Fruit fly (Drosophila melanogaster) whole organism, embryonic: ENCODE data around the gene CG33947.

Experiments used
- B-H1 ChIP-seq: fragments of 200-800 bp; sonication (Bioruptor generic); IDR thresholded peaks from 3 replicates; pipeline ENCODE4 v1.3.6; 2022; ENCODE audit warnings: missing biosample characterization, missing genetic modification characterization
- Blimp-1 ChIP-seq: fragments of 200-800 bp; sonication (Bioruptor generic); optimal IDR thresholded peaks from 3 replicates; lab custom pipeline; 2018; ENCODE audit warnings: missing biosample characterization, missing genetic modification characterization, mild to moderate bottlenecking, moderate library complexity, missing genetic modification reagents
- CG11398 ChIP-seq: fragments of 200-800 bp; sonication (Bioruptor generic); optimal IDR thresholded peaks from 2 replicates; lab custom pipeline; 2016; ENCODE audit warnings: missing biosample characterization, missing genetic modification characterization
- CG17361 ChIP-seq: fragments of 200-800 bp; sonication (Bioruptor generic); IDR thresholded peaks from 3 replicates; pipeline ENCODE4 v1.3.6; 2022; ENCODE audit warnings: missing biosample characterization, missing genetic modification characterization
- CG17385 ChIP-seq: fragments of 200-800 bp; sonication (Bioruptor generic); optimal IDR thresholded peaks from 3 replicates; lab custom pipeline; 2018; ENCODE audit warnings: missing biosample characterization, mild to moderate bottlenecking, missing genetic modification characterization
- CG1832 ChIP-seq: fragments of 200-800 bp; sonication (Bioruptor generic); optimal IDR thresholded peaks from 2 replicates; lab custom pipeline; 2017; ENCODE audit warnings: missing biosample characterization, mild to moderate bottlenecking, missing genetic modification characterization, inconsistent platforms
- CG30020 ChIP-seq: fragments of 200-800 bp; optimal IDR thresholded peaks from 2 replicates; lab custom pipeline; 2019; ENCODE audit warnings: missing biosample characterization, mild to moderate bottlenecking, missing genetic modification characterization, moderate library complexity
- CG33557 ChIP-seq: fragments of 200-800 bp; sonication (Bioruptor generic); optimal IDR thresholded peaks from 2 replicates; lab custom pipeline; 2019; ENCODE audit warnings: missing biosample characterization, mild to moderate bottlenecking, missing genetic modification characterization, moderate library complexity
- CG5180 ChIP-seq: fragments of 200-800 bp; sonication (Bioruptor generic); optimal IDR thresholded peaks from 3 replicates; lab custom pipeline; 2017; ENCODE audit warnings: missing biosample characterization, missing genetic modification characterization, mild to moderate bottlenecking, moderate library complexity, missing genetic modification reagents
- CG5953 ChIP-seq: fragments of 200-800 bp; sonication (Bioruptor generic); IDR thresholded peaks from 2 replicates; pipeline ENCODE4 v1.3.6; 2022; ENCODE audit warnings: missing biosample characterization, missing genetic modification characterization
- CG6175 ChIP-seq: fragments of 200-800 bp; sonication (Bioruptor generic); IDR thresholded peaks from 3 replicates; pipeline ENCODE4 v1.3.6; 2022; ENCODE audit warnings: missing biosample characterization, missing genetic modification characterization
- CG6813 ChIP-seq: fragments of 200-800 bp; sonication (Bioruptor generic); optimal IDR thresholded peaks from 2 replicates; lab custom pipeline; 2017; ENCODE audit warnings: missing biosample characterization, missing genetic modification characterization, mild to moderate bottlenecking, moderate library complexity, missing genetic modification reagents
- CG7271 ChIP-seq: fragments of 200-800 bp; sonication (Bioruptor generic); optimal IDR thresholded peaks from 2 replicates; lab custom pipeline; 2018; ENCODE audit warnings: missing biosample characterization, mild to moderate bottlenecking, missing genetic modification characterization, moderate library complexity
- CG8924 ChIP-seq: fragments of 200-800 bp; optimal IDR thresholded peaks from 3 replicates; lab custom pipeline; 2019; ENCODE audit warnings: missing biosample characterization, mild to moderate bottlenecking, missing genetic modification characterization, moderate library complexity
- D ChIP-seq, 2 experiments: fragments of 200-800 bp in 1 of 2; fragments of >200 bp in 1 of 2; sonication (Bioruptor generic) in 1 of 2; optimal IDR thresholded peaks; 2 replicates in 1 of 2; 3 replicates in 1 of 2; lab custom pipeline; 2017; ENCODE audit warnings: mild to moderate bottlenecking in 1 of 2, missing biosample characterization in 1 of 2, missing genetic modification characterization in 1 of 2, missing genetic modification reagents in 1 of 2
- Dbx ChIP-seq: fragments of 200-800 bp; sonication (Bioruptor generic); IDR thresholded peaks from 3 replicates; pipeline ENCODE4 v1.3.6; 2022; ENCODE audit warnings: missing biosample characterization, missing genetic modification characterization
- Dref ChIP-seq: fragments of 200-800 bp; sonication (Bioruptor generic); IDR thresholded peaks from 2 replicates; pipeline ENCODE4 v1.3.6; 2022; ENCODE audit warnings: missing biosample characterization, missing genetic modification characterization
- Fer2 ChIP-seq: fragments of 200-800 bp; sonication (Bioruptor generic); optimal IDR thresholded peaks from 2 replicates; lab custom pipeline; 2018; ENCODE audit warnings: missing biosample characterization, mild to moderate bottlenecking, missing genetic modification characterization, moderate library complexity
- Gug ChIP-seq: fragments of 200-800 bp; sonication (Bioruptor generic); IDR thresholded peaks from 4 replicates; pipeline ENCODE4 v1.3.6; 2022; ENCODE audit warnings: missing biosample characterization, missing genetic modification characterization
- Hmx ChIP-seq: fragments of 200-800 bp; sonication (Bioruptor generic); optimal IDR thresholded peaks from 2 replicates; lab custom pipeline; 2016; ENCODE audit warnings: missing biosample characterization, missing genetic modification characterization
- Hr78 ChIP-seq, 2 experiments: fragments of 200-800 bp in 1 of 2; fragments of >200 bp in 1 of 2; sonication (Bioruptor generic) in 1 of 2; optimal IDR thresholded peaks; 2 replicates each; lab custom pipeline; 2017 to 2019; ENCODE audit warnings: missing biosample characterization in 2 of 2, missing genetic modification characterization in 2 of 2, mild to moderate bottlenecking in 1 of 2, moderate library complexity in 1 of 2
- Lpt ChIP-seq: fragments of >200 bp; optimal IDR thresholded peaks from 2 replicates; lab custom pipeline; 2018; ENCODE audit warnings: missing biosample characterization, missing genetic modification characterization
- Max ChIP-seq: fragments of 200-800 bp; sonication (Bioruptor generic); optimal IDR thresholded peaks from 2 replicates; lab custom pipeline; 2016; ENCODE audit warnings: missing biosample characterization, mild to moderate bottlenecking, missing genetic modification characterization
- Myb ChIP-seq: fragments of 200-800 bp; sonication (Bioruptor generic); optimal IDR thresholded peaks from 2 replicates; lab custom pipeline; 2016; ENCODE audit warnings: missing biosample characterization, missing genetic modification characterization
- Nf-YB ChIP-seq: fragments of 200-800 bp; sonication (Bioruptor generic); optimal IDR thresholded peaks from 3 replicates; lab custom pipeline; 2019; ENCODE audit warnings: missing biosample characterization, mild to moderate bottlenecking, missing genetic modification characterization, moderate library complexity
- Spps ChIP-seq: fragments of 200-800 bp; sonication (Bioruptor generic); optimal IDR thresholded peaks from 2 replicates; lab custom pipeline; 2018; ENCODE audit warnings: missing biosample characterization, mild to moderate bottlenecking, missing genetic modification characterization
- ap ChIP-seq: fragments of 200-800 bp; sonication (Bioruptor generic); IDR thresholded peaks from 2 replicates; pipeline ENCODE4 v1.3.6; 2022; ENCODE audit warnings: missing biosample characterization, missing genetic modification characterization
- cg ChIP-seq: fragments of 200-800 bp; sonication (Bioruptor generic); optimal IDR thresholded peaks from 3 replicates; lab custom pipeline; 2019; ENCODE audit warnings: missing biosample characterization, mild to moderate bottlenecking, missing genetic modification characterization, moderate library complexity
- chm ChIP-seq: fragments of 200-800 bp; sonication (Bioruptor generic); IDR thresholded peaks from 2 replicates; pipeline ENCODE4 v1.3.6; 2022; ENCODE audit warnings: missing biosample characterization, missing genetic modification characterization
- esg ChIP-seq: fragments of 200-800 bp; sonication (Bioruptor generic); conservative IDR thresholded peaks from 2 replicates; pipeline ENCODE4 v1.3.6; 2022; ENCODE audit warnings: missing biosample characterization, missing genetic modification characterization
- grn ChIP-seq: fragments of 200-800 bp; sonication (Bioruptor generic); optimal IDR thresholded peaks from 3 replicates; lab custom pipeline; 2017; ENCODE audit warnings: missing biosample characterization, missing genetic modification characterization
- her ChIP-seq: fragments of 200-800 bp; sonication (Bioruptor generic); optimal IDR thresholded peaks from 2 replicates; lab custom pipeline; 2016; ENCODE audit warnings: missing biosample characterization, missing genetic modification characterization
- jigr1 ChIP-seq: fragments of 200-800 bp; sonication (Bioruptor generic); IDR thresholded peaks from 3 replicates; pipeline ENCODE4 v1.3.6; 2022; ENCODE audit warnings: missing biosample characterization, missing genetic modification characterization
- kni ChIP-seq: fragments of 200-800 bp; sonication (Bioruptor generic); optimal IDR thresholded peaks from 3 replicates; lab custom pipeline; 2017; ENCODE audit warnings: mild to moderate bottlenecking, missing biosample characterization, missing genetic modification reagents, missing genetic modification characterization
- nerfin-1 ChIP-seq: fragments of 200-800 bp; sonication (Bioruptor generic); optimal IDR thresholded peaks from 3 replicates; lab custom pipeline; 2019; ENCODE audit warnings: missing biosample characterization, mild to moderate bottlenecking, missing genetic modification characterization, moderate library complexity
- nom ChIP-seq: fragments of 200-800 bp; sonication (Bioruptor generic); optimal IDR thresholded peaks from 2 replicates; lab custom pipeline; 2017; ENCODE audit warnings: missing biosample characterization, missing genetic modification characterization, mild to moderate bottlenecking, moderate library complexity, missing genetic modification reagents
- phol ChIP-seq: fragments of 200-800 bp; sonication (Bioruptor generic); optimal IDR thresholded peaks from 3 replicates; lab custom pipeline; 2018; ENCODE audit warnings: missing biosample characterization, mild to moderate bottlenecking, missing genetic modification characterization, moderate library complexity
- shn ChIP-seq: fragments of 200-800 bp; sonication (Bioruptor generic); optimal IDR thresholded peaks from 3 replicates; lab custom pipeline; 2016; ENCODE audit warnings: missing biosample characterization, missing genetic modification characterization
- slp2 ChIP-seq: fragments of 200-800 bp; sonication (Bioruptor generic); optimal IDR thresholded peaks from 2 replicates; lab custom pipeline; 2016; ENCODE audit warnings: missing biosample characterization, missing genetic modification characterization
- sqz ChIP-seq: fragments of 200-800 bp; sonication (Bioruptor generic); optimal IDR thresholded peaks from 3 replicates; lab custom pipeline; 2018; ENCODE audit warnings: missing biosample characterization, mild to moderate bottlenecking, missing genetic modification characterization
- sug ChIP-seq: fragments of 200-800 bp; optimal IDR thresholded peaks from 2 replicates; lab custom pipeline; 2019; ENCODE audit warnings: missing biosample characterization, mild to moderate bottlenecking, missing genetic modification characterization, moderate library complexity
- tll ChIP-seq, 2 experiments: fragments of 200-800 bp in 1 of 2; fragments of >200 bp in 1 of 2; sonication (Bioruptor generic) in 1 of 2; optimal IDR thresholded peaks; 2 replicates each; lab custom pipeline; 2017 to 2019; ENCODE audit warnings: missing biosample characterization in 2 of 2, missing genetic modification characterization in 2 of 2, mild to moderate bottlenecking in 1 of 2, moderate library complexity in 1 of 2
- usp ChIP-seq: fragments of >200 bp; optimal IDR thresholded peaks from 2 replicates; lab custom pipeline; 2017; ENCODE audit warnings: missing biosample characterization, missing genetic modification characterization
- vfl ChIP-seq: fragments of 200-800 bp; sonication (Bioruptor generic); optimal IDR thresholded peaks from 2 replicates; lab custom pipeline; 2016; ENCODE audit warnings: missing biosample characterization, missing genetic modification characterization

Gene CG33947

DNA sequence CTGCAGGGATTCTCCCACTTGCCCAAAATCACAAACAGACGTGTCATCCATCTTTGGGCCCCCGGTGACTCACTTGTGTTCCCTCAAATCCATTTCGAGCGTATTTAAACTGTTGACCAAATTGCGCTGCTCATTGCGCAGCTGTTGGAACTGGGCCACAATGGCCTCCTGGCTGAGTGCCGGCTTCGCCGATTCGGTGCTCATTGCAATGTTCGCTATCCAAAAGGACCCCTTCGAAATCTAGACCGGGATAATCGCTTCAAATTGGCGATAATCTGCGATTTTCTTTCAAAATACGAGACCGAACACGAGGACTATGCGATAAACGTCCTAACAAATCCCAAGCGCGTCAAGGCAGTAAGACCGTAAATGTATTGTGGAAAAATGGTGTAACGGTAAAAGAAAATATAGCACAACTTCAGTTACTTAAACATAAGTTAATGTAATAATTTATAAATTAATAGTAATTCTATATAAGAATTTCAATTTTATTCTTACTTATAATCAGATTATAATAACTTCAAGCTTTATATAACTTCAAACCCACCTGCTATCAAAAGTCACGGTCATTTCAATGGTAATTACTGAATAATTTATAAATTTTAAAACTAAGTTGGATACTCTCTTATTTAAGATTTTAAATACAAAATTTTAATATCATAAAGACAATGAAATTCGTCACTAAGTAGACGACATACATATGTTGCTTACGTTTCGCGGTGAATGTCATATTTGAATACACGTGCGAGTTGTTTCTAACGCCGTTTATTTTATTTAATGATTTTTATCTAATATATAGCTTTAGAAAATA is 22.0 kb upstream of the CG33947 start, which contains the start of the genes Pfdn2 and Noc1 (continued):
- TF ChIP-seq CG7271 (tag; lab: Kevin White, UChicago) (no peak), CG17361 (no peak; the same call in 1 of the 3 replicates), slp2 (GFP tag; lab: Kevin White, UChicago) (no peak), jigr1 (GFP tag; lab: Robert Waterston, UW) (0 out of 3 replicates have a peak, but pooled peaks have one; percentile 27), esg (peak; percentile 44; the same call in 1 of the 2 replicates), CG6813 (no peak), tll (GFP tag; optimal IDR thresholded peaks at IDR 0.05; lab: Kevin White, UChicago) (no peak), vfl (GFP tag; lab: Kevin White, UChicago) (no peak), CG17385 (GFP tag; lab: Kevin White, UChicago) (peak; percentile 35), sug (tag; lab: Kevin White, UChicago) (peak; percentile 58), Dbx (GFP tag; lab: Robert Waterston, UW) (0 out of 3 replicates have a peak, but pooled peaks have one; percentile 31), nerfin-1 (tag; lab: Kevin White, UChicago) (no peak), D (optimal IDR thresholded peaks at IDR 0.05; lab: Kevin White, UChicago) (peak; percentile 73), D (GFP tag; optimal IDR thresholded peaks at IDR 0.05; lab: Kevin White, UChicago) (no peak), CG1832 (GFP tag; lab: Kevin White, UChicago) (no peak), Hmx (GFP tag; lab: Kevin White, UChicago) (no peak), Lpt (GFP tag; lab: Kevin White, UChicago) (no peak), B-H1 (no peak), CG11398 (no peak)

DNA sequence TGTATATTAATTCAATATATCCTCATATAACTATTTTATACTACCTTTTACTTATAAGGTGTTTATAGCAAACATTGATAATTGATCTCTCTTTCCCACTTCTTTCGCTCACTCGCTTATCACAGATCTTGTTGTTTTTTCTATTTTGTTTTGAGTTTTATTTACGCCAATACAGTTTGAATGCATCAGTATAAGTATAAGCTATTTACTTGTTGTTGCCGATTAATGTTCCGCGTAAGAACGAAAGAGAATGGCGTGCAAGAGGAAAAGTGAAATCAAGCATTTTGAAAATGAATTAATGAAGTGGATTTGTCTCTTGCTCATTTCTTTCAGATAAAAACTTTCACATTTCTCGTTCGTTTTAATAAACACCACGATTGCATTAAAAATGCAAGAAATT is 12.7 kb upstream of the CG33947 start:
- peak; percentile 10 for TF ChIP-seq nom (GFP tag; lab: Kevin White, UChicago)
- peak; percentile 73 for TF ChIP-seq grn
- no peak for TF ChIP-seq usp (GFP tag; lab: Kevin White, UChicago)
- peak; percentile 83 for TF ChIP-seq Blimp-1 (GFP tag; lab: Kevin White, UChicago)
- peak; percentile 25 for TF ChIP-seq cg (GFP tag; lab: Kevin White, UChicago)
- no peak for TF ChIP-seq shn (GFP tag; lab: Kevin White, UChicago)
- TF ChIP-seq Max (GFP tag; lab: Kevin White, UChicago) = no peak

DNA sequence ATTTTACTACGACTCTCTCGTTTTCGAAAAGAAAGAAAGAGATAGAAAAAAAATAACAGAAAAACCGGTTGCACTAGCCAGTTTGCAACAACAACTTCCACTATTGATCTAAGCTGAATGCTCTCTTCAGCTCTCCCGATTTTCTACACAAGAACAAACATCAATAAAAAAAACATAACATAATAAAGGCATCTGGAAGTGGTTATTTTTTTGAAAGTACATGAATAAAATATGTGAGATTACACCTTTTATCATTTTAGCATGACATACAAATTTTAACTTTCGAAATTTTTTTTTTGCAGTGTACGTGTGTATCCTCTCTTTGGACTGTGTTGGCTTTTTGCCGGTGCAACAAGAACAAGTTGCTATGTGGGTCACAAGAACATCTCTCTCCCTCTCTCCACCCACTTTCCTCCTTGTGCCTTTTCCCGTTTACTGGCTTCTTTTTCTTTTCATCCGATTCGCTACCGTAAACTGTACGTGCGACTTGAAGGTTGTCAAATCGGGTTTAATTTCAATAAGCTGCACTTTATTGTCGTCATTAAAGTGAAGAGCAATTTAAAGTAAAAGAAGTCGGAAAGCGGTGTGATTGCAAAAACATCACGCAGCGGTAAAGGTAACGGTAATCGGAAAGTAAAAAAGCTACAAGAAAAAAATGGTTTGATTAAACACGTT is 11.6 kb upstream of the CG33947 start:
- TF ChIP-seq CG5180 (GFP tag; lab: Kevin White, UChicago) = peak; percentile 88
- TF ChIP-seq CG33557 (GFP tag; lab: Kevin White, UChicago) = peak; percentile 97
- TF ChIP-seq Dref (GFP tag; lab: Robert Waterston, UW) = no peak
- TF ChIP-seq phol (tag; lab: Kevin White, UChicago) = peak; percentile 95
- peak; percentile 58 for TF ChIP-seq Fer2 (tag; lab: Kevin White, UChicago)
- peak; percentile 97 for TF ChIP-seq CG8924 (tag; lab: Kevin White, UChicago)
- TF ChIP-seq ap (GFP tag; lab: Robert Waterston, UW) = peak; percentile 97
- TF ChIP-seq Nf-YB (GFP tag; lab: Kevin White, UChicago) = peak; percentile 88
- peak; percentile 78 for TF ChIP-seq grn
- TF ChIP-seq kni = peak; percentile 41
- peak; percentile 75; the same call in 2 of the 3 replicates for TF ChIP-seq CG6175
- TF ChIP-seq her (GFP tag; lab: Kevin White, UChicago) = peak; percentile 90
- TF ChIP-seq Myb (GFP tag; lab: Kevin White, UChicago) = peak; percentile 81
- peak; percentile 96 for TF ChIP-seq Spps (tag; lab: Kevin White, UChicago)
- TF ChIP-seq Gug (GFP tag; lab: Robert Waterston, UW) = peak; percentile 87
- TF ChIP-seq chm = peak; percentile 99
- TF ChIP-seq sqz = peak; percentile 97
- TF ChIP-seq Hr78 (GFP tag; optimal IDR thresholded peaks at IDR 0.05; lab: Kevin White, UChicago) = peak in 1 of 2 experiments; percentile 91
- peak; percentile 95 for TF ChIP-seq CG5953 (GFP tag; lab: Robert Waterston, UW)
- peak; percentile 82 for TF ChIP-seq CG30020 (tag; lab: Kevin White, UChicago)
